Fruit fly (Drosophila melanogaster): ENCODE results near the gene stai.
A peak's percentile ranks its signal among the peaks of the same experiment; 100 is the strongest.

Gene stai

DNA sequence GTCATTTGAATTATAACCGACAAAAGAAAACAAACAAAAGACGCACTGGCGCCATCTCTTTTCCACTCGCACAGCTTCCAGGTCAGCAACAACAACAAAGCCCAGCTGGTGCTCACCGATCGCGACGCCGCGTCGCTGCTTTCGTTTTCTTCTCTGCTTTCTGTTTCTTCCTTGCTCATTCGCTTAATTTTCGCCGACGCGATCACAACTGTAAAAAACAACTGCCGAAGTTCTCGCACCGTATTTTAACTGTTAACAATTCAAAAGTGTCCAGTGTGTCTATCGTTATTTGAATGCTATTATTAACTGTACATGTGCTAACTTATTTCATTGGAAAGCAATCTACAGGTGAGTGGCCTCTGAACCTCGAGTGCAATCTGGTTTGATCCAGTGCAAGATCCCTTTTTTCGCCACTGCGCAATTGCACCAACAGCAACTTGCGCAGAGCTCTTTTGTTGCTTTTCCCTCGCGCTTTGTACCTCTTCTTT is at the start of gene stai:
Gene stai (plus strand): TSS at position 176 of the 488 bp plus-strand sequence.
- TF ChIP-seq CG8301 (tag; optimal IDR thresholded peaks at IDR 0.05): peak; percentile 35
- no peak for TF ChIP-seq fd96Ca (GFP tag; IDR thresholded peaks at IDR 0.05)
- peak; percentile 57; the same call in 2 of the 3 replicates for TF ChIP-seq CG4496 (GFP tag; IDR thresholded peaks at IDR 0.05)
- peak; percentile 58; the same call in 1 of the 2 replicates for TF ChIP-seq CG12605 (GFP tag; IDR thresholded peaks at IDR 0.05)
- peak; percentile 27 for TF ChIP-seq Pif1A (GFP tag; optimal IDR thresholded peaks at IDR 0.05)
- TF ChIP-seq Ets98B (GFP tag; IDR thresholded peaks at IDR 0.05): peak; percentile 51; the same call in 1 of the 2 replicates
- TF ChIP-seq CG32121 (GFP tag; IDR thresholded peaks at IDR 0.05): no peak
- TF ChIP-seq CG13204 (GFP tag; optimal IDR thresholded peaks at IDR 0.05): peak; percentile 13
- no peak for TF ChIP-seq rn (GFP tag; IDR thresholded peaks at IDR 0.05)
- TF ChIP-seq CG8159 (tag; optimal IDR thresholded peaks at IDR 0.05): no peak
- no peak for TF ChIP-seq CG9948 (tag; optimal IDR thresholded peaks at IDR 0.05)
- TF ChIP-seq D1 (tag; optimal IDR thresholded peaks at IDR 0.05): no peak
- no peak for TF ChIP-seq gl (tag; optimal IDR thresholded peaks at IDR 0.05)
- TF ChIP-seq CG15710 (tag; optimal IDR thresholded peaks at IDR 0.05): peak; percentile 13
- no peak for TF ChIP-seq Snoo (tag; optimal IDR thresholded peaks at IDR 0.05)
- TF ChIP-seq EcR (GFP tag; optimal IDR thresholded peaks at IDR 0.05): peak; percentile 87
- no peak for TF ChIP-seq CG10348 (GFP tag; IDR thresholded peaks at IDR 0.05)
- TF ChIP-seq Pif1B (GFP tag; optimal IDR thresholded peaks at IDR 0.05): peak; percentile 11
- no peak for TF ChIP-seq CG14655 (GFP tag; optimal IDR thresholded peaks at IDR 0.05)
- no peak for TF ChIP-seq CG17806 (tag; optimal IDR thresholded peaks at IDR 0.05)
- TF ChIP-seq CG34367 (tag; optimal IDR thresholded peaks at IDR 0.05): peak; percentile 18

DNA sequence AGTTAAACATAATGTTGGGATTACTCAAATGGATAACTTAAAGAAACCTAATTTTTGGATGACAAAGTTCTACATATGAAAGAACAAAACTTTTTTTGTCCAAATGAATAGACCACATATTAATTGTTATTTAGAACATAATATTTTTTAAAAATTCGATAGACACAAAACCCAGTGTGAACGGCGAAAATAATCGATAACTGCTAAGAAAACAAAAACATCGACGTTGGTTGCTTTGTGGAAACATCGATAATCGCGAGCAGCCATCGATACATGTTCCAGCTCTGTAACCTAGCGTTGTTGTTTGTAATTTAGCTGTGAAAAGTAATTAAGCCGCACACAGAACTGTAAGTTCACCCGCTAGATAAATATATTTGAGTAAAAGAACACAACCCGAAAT is 49.6 kb upstream of the stai start, which contains the start of gene CG9135:
Gene CG9135 (plus strand): TSS at position 226 of the 400 bp plus-strand sequence.
- no peak for TF ChIP-seq EcR (GFP tag; optimal IDR thresholded peaks at IDR 0.05)
- peak; percentile 8; the same call in 1 of the 3 replicates for TF ChIP-seq CG4496 (GFP tag; IDR thresholded peaks at IDR 0.05)

DNA sequence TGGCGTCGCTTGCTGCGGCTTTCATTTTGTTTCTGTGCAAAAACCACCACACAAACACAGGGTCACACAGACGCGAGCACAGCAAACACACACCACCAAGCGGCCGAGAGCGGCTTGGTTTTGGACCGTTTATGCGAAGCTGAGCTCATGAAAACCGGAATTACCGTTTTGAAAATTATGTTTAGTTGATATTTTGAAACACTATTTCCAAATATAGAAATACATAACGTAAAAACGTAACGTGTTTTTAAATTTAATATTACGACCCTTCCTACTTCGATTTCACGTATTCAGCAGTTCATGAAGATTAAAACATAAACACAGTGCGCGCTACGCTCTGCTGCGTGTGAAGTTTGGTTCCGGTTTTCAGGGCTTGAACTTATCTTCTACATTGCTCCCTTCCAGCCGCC is 49.0 kb upstream of the stai start:
- TF ChIP-seq CG15710 (tag; optimal IDR thresholded peaks at IDR 0.05) (peak; percentile 94), Ets98B (GFP tag; IDR thresholded peaks at IDR 0.05) (peak; percentile 97), Pif1A (GFP tag; optimal IDR thresholded peaks at IDR 0.05) (peak; percentile 98), CG9948 (tag; optimal IDR thresholded peaks at IDR 0.05) (peak; percentile 90), CG14655 (GFP tag; optimal IDR thresholded peaks at IDR 0.05) (peak; percentile 93), Snoo (tag; optimal IDR thresholded peaks at IDR 0.05) (peak; percentile 96), CG8301 (tag; optimal IDR thresholded peaks at IDR 0.05) (peak; percentile 97), rn (GFP tag; IDR thresholded peaks at IDR 0.05) (peak; percentile 65; the same call in 1 of the 2 replicates), fd96Ca (GFP tag; IDR thresholded peaks at IDR 0.05) (peak; percentile 94), CG10348 (GFP tag; IDR thresholded peaks at IDR 0.05) (no peak), EcR (GFP tag; optimal IDR thresholded peaks at IDR 0.05) (peak; percentile 72), CG4496 (GFP tag; IDR thresholded peaks at IDR 0.05) (peak; percentile 96), gl (tag; optimal IDR thresholded peaks at IDR 0.05) (peak; percentile 93), CG34367 (tag; optimal IDR thresholded peaks at IDR 0.05) (peak; percentile 94), D1 (tag; optimal IDR thresholded peaks at IDR 0.05) (no peak), CG32121 (GFP tag; IDR thresholded peaks at IDR 0.05) (peak; percentile 95), CG8159 (tag; optimal IDR thresholded peaks at IDR 0.05) (peak; percentile 94), CG12605 (GFP tag; IDR thresholded peaks at IDR 0.05) (peak; percentile 97), Pif1B (GFP tag; optimal IDR thresholded peaks at IDR 0.05) (peak; percentile 96), CG17806 (tag; optimal IDR thresholded peaks at IDR 0.05) (peak; percentile 93), CG13204 (GFP tag; optimal IDR thresholded peaks at IDR 0.05) (peak; percentile 93)

DNA sequence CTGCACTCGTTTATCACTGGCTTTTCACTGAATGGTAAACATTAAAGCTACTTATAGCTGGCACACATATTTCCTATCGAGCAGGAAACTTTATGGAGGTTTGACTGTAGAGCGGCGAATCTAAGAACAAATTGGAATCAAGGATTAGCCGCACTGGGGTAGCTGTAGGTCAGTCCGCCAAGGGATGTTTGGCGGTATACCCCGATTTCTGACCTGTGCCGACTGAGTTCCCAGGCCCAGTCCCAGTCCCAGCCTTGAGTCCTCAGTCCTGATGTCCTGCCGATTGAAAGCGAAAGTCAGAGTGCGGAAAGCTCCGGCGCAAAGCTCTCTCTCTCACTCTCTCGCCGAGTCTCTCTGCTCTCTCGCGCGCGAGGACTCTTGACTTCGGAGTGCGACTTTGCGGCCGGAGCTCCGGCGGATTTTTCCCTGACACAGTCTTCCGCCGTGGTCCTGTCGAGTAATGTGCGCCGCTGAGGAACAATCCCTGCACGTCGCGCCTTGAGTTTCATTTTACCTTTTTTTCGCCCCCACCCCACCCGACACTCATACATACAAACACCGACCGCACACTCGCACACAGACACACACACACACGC is 46.2 kb upstream of the stai start, which contains the start of gene CG13995:
Gene CG13995 (plus strand): TSS at position 429 of the 596 bp plus-strand sequence.
- TF ChIP-seq fd96Ca (GFP tag; IDR thresholded peaks at IDR 0.05) (no peak), CG32121 (GFP tag; IDR thresholded peaks at IDR 0.05) (peak; percentile 19; the same call in 1 of the 2 replicates), CG13204 (GFP tag; optimal IDR thresholded peaks at IDR 0.05) (peak; percentile 9), CG4496 (GFP tag; IDR thresholded peaks at IDR 0.05) (0 out of 3 replicates have a peak, but pooled peaks have one; percentile 42), gl (tag; optimal IDR thresholded peaks at IDR 0.05) (peak; percentile 26), Ets98B (GFP tag; IDR thresholded peaks at IDR 0.05) (peak; percentile 28; the same call in 1 of the 2 replicates), CG12605 (GFP tag; IDR thresholded peaks at IDR 0.05) (0 out of 2 replicates have a peak, but pooled peaks have one; percentile 11), EcR (GFP tag; optimal IDR thresholded peaks at IDR 0.05) (no peak)

DNA sequence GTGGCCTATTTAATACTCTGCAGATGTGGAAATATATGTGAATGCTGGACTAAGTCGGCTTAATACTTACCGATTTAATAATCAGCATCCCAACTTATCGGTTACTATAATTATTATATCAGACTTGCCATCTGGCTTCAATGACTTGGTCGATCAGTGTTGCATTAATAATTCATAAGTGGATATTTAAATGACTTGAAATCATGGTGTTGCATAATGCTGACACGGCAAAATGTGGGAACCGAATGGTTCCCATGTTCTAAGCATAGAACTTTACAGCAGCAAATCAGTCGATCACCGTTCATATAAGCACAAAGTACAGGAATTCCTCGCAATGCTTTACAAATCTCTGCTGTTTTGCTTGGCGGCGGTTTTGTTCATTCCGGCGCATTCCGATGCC is 40.0 kb upstream of the stai start, which contains the start of gene CG34180:
Gene CG34180 (plus strand): TSS at position 301 of the 400 bp plus-strand sequence.
- no peak for TF ChIP-seq CG10348 (GFP tag; IDR thresholded peaks at IDR 0.05)
- no peak for TF ChIP-seq gl (tag; optimal IDR thresholded peaks at IDR 0.05)
- TF ChIP-seq Ets98B (GFP tag; IDR thresholded peaks at IDR 0.05): no peak
- TF ChIP-seq CG17806 (tag; optimal IDR thresholded peaks at IDR 0.05): no peak

DNA sequence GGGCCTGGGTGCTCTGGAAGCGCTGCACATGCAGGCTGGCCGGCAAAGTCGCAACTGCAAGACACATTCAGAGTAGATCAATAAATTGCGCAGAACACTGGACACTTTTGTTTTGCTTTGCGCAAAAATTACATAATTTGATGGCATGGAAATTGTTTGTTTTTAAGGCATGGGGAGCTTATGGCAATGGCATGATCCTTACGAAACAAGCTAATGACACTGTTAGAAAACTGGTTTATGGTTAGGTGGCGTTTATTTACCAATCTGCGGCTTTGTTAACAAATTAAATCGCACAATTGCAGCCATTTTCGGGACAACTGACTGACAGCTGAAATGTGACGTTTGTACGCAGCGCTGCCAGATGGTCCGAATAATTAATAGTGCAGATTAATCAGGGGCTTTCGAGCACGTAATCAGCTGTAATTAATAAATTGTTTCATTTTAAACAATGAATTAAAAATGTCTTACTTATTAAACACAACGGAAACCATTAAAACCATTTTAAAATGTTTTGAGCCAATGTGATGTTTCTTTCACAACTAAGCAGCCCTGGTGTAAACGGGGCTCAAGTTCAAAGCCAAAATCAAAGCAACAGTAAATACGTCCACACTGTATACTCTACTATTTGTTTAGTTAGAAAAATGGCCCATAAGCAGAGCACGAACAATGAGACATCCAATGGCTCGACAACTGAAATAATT is 37.6 kb upstream of the stai start, which contains the start of the genes ND-51 and CG13994:
Gene ND-51 (minus strand): TSS at position 376 of the 701 bp plus-strand sequence.
Gene CG13994 (plus strand): TSS at position 608 of the 701 bp plus-strand sequence.
- peak; percentile 88 for TF ChIP-seq fd96Ca (GFP tag; IDR thresholded peaks at IDR 0.05)
- no peak for TF ChIP-seq D1 (tag; optimal IDR thresholded peaks at IDR 0.05)
- no peak for TF ChIP-seq CG8301 (tag; optimal IDR thresholded peaks at IDR 0.05)
- peak; percentile 29 for TF ChIP-seq EcR (GFP tag; optimal IDR thresholded peaks at IDR 0.05)
- peak; percentile 57 for TF ChIP-seq CG9948 (tag; optimal IDR thresholded peaks at IDR 0.05)
- TF ChIP-seq CG15710 (tag; optimal IDR thresholded peaks at IDR 0.05): peak; percentile 61
- peak; percentile 73 for TF ChIP-seq rn (GFP tag; IDR thresholded peaks at IDR 0.05)
- TF ChIP-seq Pif1B (GFP tag; optimal IDR thresholded peaks at IDR 0.05): no peak
- TF ChIP-seq gl (tag; optimal IDR thresholded peaks at IDR 0.05): peak; percentile 8
- peak; percentile 69 for TF ChIP-seq CG17806 (tag; optimal IDR thresholded peaks at IDR 0.05)
- TF ChIP-seq CG32121 (GFP tag; IDR thresholded peaks at IDR 0.05): peak; percentile 78
- TF ChIP-seq Pif1A (GFP tag; optimal IDR thresholded peaks at IDR 0.05): no peak
- peak; percentile 86 for TF ChIP-seq CG4496 (GFP tag; IDR thresholded peaks at IDR 0.05)
- peak; percentile 45 for TF ChIP-seq CG34367 (tag; optimal IDR thresholded peaks at IDR 0.05)
- peak; percentile 69 for TF ChIP-seq Snoo (tag; optimal IDR thresholded peaks at IDR 0.05)
- TF ChIP-seq Ets98B (GFP tag; IDR thresholded peaks at IDR 0.05): peak; percentile 79
- peak; percentile 74 for TF ChIP-seq CG8159 (tag; optimal IDR thresholded peaks at IDR 0.05)
- TF ChIP-seq CG12605 (GFP tag; IDR thresholded peaks at IDR 0.05): peak; percentile 46
- no peak for TF ChIP-seq CG13204 (GFP tag; optimal IDR thresholded peaks at IDR 0.05)
